Worm (Caenorhabditis elegans) whole organism, L1 larva: ENCODE data around the gene F59D12.3.

ENCODE experiments used
- C04F5.9 ChIP-seq: sonication (generic microtip); optimal IDR thresholded peaks from 2 replicates; lab custom pipeline; 2016; ENCODE audit warnings: missing genetic modification characterization, missing compliant biosample characterization
- C34B4.2 ChIP-seq: sonication (generic microtip); optimal IDR thresholded peaks from 2 replicates; lab custom pipeline; 2017; ENCODE audit warnings: mild to moderate bottlenecking, missing genetic modification characterization, missing compliant biosample characterization
- aha-1 ChIP-seq: fragments of 150-350 bp; optimal IDR thresholded peaks from 2 replicates; lab custom pipeline; 2014; ENCODE audit warnings: missing biosample characterization, missing genetic modification characterization
- alr-1 ChIP-seq: fragments of 200-800 bp; sonication (Bioruptor generic); optimal IDR thresholded peaks from 2 replicates; lab custom pipeline; 2018; ENCODE audit warnings: borderline replicate concordance, mild to moderate bottlenecking, missing genetic modification characterization, missing compliant biosample characterization
- ceh-8 ChIP-seq: fragments of 200-800 bp; sonication (Bioruptor generic); optimal IDR thresholded peaks from 2 replicates; lab custom pipeline; 2018; ENCODE audit warnings: mild to moderate bottlenecking, missing genetic modification characterization, moderate library complexity, missing compliant biosample characterization
- ceh-82 ChIP-seq, 3 experiments: fragments of 150-350 bp in 1 of 3; sonication (generic microtip) in 2 of 3; optimal IDR thresholded peaks; 2 replicates each; lab custom pipeline; 2014 to 2017; ENCODE audit warnings: missing biosample characterization in 3 of 3, missing genetic modification characterization in 3 of 3
- dsc-1 ChIP-seq: sonication (generic microtip); optimal IDR thresholded peaks from 2 replicates; lab custom pipeline; 2016; ENCODE audit warnings: mild to moderate bottlenecking, missing genetic modification characterization, missing compliant biosample characterization
- egl-13 ChIP-seq: sonication (generic microtip); optimal IDR thresholded peaks from 2 replicates; lab custom pipeline; 2016; ENCODE audit warnings: missing genotype, missing genetic modification reagents, missing genetic modification characterization, missing compliant biosample characterization
- elt-2 ChIP-seq: sonication (generic microtip); optimal IDR thresholded peaks from 2 replicates; lab custom pipeline; 2016; ENCODE audit warnings: missing genetic modification characterization, mild to moderate bottlenecking, inconsistent platforms, missing compliant biosample characterization, missing genetic modification reagents
- ets-5 ChIP-seq: fragments of 200-800 bp; sonication (Bioruptor generic); IDR thresholded peaks from 2 replicates; pipeline ENCODE4 v1.3.6; 2022; ENCODE audit warnings: missing genetic modification characterization, missing compliant biosample characterization
- fkh-8 ChIP-seq: sonication (generic microtip); optimal IDR thresholded peaks from 2 replicates; lab custom pipeline; 2016; ENCODE audit warnings: mild to moderate bottlenecking, missing genetic modification characterization, missing compliant biosample characterization
- grh-1 ChIP-seq: fragments of 200-800 bp; sonication (Bioruptor generic); IDR thresholded peaks from 2 replicates; pipeline ENCODE4 v1.3.6; 2022; ENCODE audit warnings: missing genetic modification reagents, missing genetic modification characterization, missing compliant biosample characterization
- hlh-17 ChIP-seq: fragments of 200-800 bp; sonication (Bioruptor generic); optimal IDR thresholded peaks from 2 replicates; lab custom pipeline; 2018; ENCODE audit warnings: missing genetic modification characterization, mild to moderate bottlenecking, missing compliant biosample characterization, moderate library complexity, borderline replicate concordance
- jun-1 ChIP-seq: fragments of 150-350 bp; optimal IDR thresholded peaks from 2 replicates; lab custom pipeline; 2014; ENCODE audit warnings: missing biosample characterization, missing genetic modification reagents, missing genetic modification characterization
- lin-14 ChIP-seq: fragments of 200-800 bp; sonication (Bioruptor generic); optimal IDR thresholded peaks from 2 replicates; lab custom pipeline; 2018; ENCODE audit warnings: mild to moderate bottlenecking, missing genetic modification characterization, moderate library complexity, missing compliant biosample characterization
- lin-39 ChIP-seq: fragments of 150-350 bp; optimal IDR thresholded peaks from 2 replicates; lab custom pipeline; 2014; ENCODE audit warnings: missing biosample characterization, missing genetic modification reagents, missing genetic modification characterization
- lsy-2 ChIP-seq, 2 experiments: fragments of 150-350 bp; optimal IDR thresholded peaks; 2 replicates each; lab custom pipeline; 2014; ENCODE audit warnings: missing biosample characterization in 2 of 2, missing genetic modification characterization in 2 of 2
- mab-9 ChIP-seq: fragments of 200-800 bp; sonication (Bioruptor generic); IDR thresholded peaks from 2 replicates; pipeline ENCODE4 v1.3.6; 2022; ENCODE audit warnings: missing genetic modification reagents, missing genetic modification characterization, missing compliant biosample characterization
- mdl-1 ChIP-seq, 2 experiments: fragments of 150-350 bp; optimal IDR thresholded peaks; 2 replicates each; lab custom pipeline; 2014 to 2017; ENCODE audit warnings: missing biosample characterization in 2 of 2, missing genetic modification characterization in 2 of 2, inconsistent platforms in 1 of 2
- mep-1 ChIP-seq: fragments of 150-350 bp; optimal IDR thresholded peaks from 2 replicates; lab custom pipeline; 2014; ENCODE audit warnings: missing biosample characterization, missing genetic modification characterization
- nhr-19 ChIP-seq: fragments of 200-800 bp; sonication (Bioruptor generic); conservative IDR thresholded peaks from 2 replicates; pipeline ENCODE4 v1.3.6; 2022; ENCODE audit warnings: missing genetic modification characterization, missing compliant biosample characterization
- nhr-20 ChIP-seq: sonication (generic microtip); optimal IDR thresholded peaks from 2 replicates; lab custom pipeline; 2016; ENCODE audit warnings: mild to moderate bottlenecking, missing genetic modification characterization, missing compliant biosample characterization
- nhr-47 ChIP-seq: sonication (generic microtip); optimal IDR thresholded peaks from 2 replicates; lab custom pipeline; 2016; ENCODE audit warnings: mild to moderate bottlenecking, missing genetic modification characterization, moderate library complexity, missing compliant biosample characterization
- nhr-71 ChIP-seq: sonication (generic microtip); optimal IDR thresholded peaks from 2 replicates; lab custom pipeline; 2016; ENCODE audit warnings: mild to moderate bottlenecking, missing genetic modification characterization, moderate library complexity, missing compliant biosample characterization
- nhr-85 ChIP-seq: sonication (generic microtip); peaks from one replicate; lab custom pipeline; 2016; ENCODE audit warnings: missing genetic modification characterization, inconsistent platforms, missing compliant biosample characterization
- rnt-1 ChIP-seq: sonication (generic microtip); optimal IDR thresholded peaks from 2 replicates; lab custom pipeline; 2016; ENCODE audit warnings: mild to moderate bottlenecking, missing genetic modification characterization, moderate library complexity, missing compliant biosample characterization
- snpc-4 ChIP-seq: fragments of 150-350 bp; optimal IDR thresholded peaks from 2 replicates; lab custom pipeline; 2014; ENCODE audit warnings: missing biosample characterization, missing genetic modification characterization
- snu-23 ChIP-seq: sonication (generic microtip); optimal IDR thresholded peaks from 2 replicates; lab custom pipeline; 2016; ENCODE audit warnings: missing genetic modification characterization, missing compliant biosample characterization
- swsn-7 ChIP-seq: sonication (generic microtip); optimal IDR thresholded peaks from 2 replicates; lab custom pipeline; 2016; ENCODE audit warnings: missing genetic modification characterization, missing compliant biosample characterization
- tlp-1 ChIP-seq: fragments of 150-350 bp; optimal IDR thresholded peaks from 2 replicates; lab custom pipeline; 2014; ENCODE audit warnings: missing biosample characterization, missing genetic modification characterization
- unc-30 ChIP-seq: sonication (generic microtip); optimal IDR thresholded peaks from 2 replicates; lab custom pipeline; 2017; ENCODE audit warnings: missing biosample characterization, missing genetic modification characterization
- vab-15 ChIP-seq: sonication (generic microtip); optimal IDR thresholded peaks from 2 replicates; lab custom pipeline; 2017; ENCODE audit warnings: missing genotype, mild to moderate bottlenecking, missing genetic modification characterization, missing compliant biosample characterization

Gene F59D12.3

ce11 chrX:15655623-15656022 is 4.9 kb upstream of the F59D12.3 start (continued):
- TF ChIP-seq rnt-1 (tag; lab: Kevin White, UChicago) (no peak), unc-30 (tag; lab: Kevin White, UChicago) (no peak), ets-5 (GFP tag; lab: Robert Waterston, UW) (no peak), elt-2 (tag; lab: Kevin White, UChicago) (no peak), hlh-17 (GFP tag; lab: Kevin White, UChicago) (no peak)

ce11 chrX:15654969-15655368 is 4.2 kb upstream of the F59D12.3 start:
- TF ChIP-seq C04F5.9 (tag; lab: Kevin White, UChicago) (no peak), ceh-82 (tag; optimal IDR thresholded peaks at IDR 0.05; lab: Kevin White, UChicago) (no peak), mep-1 (tag; lab: Kevin White, UChicago) (no peak), mdl-1 (tag; optimal IDR thresholded peaks at IDR 0.05; lab: Kevin White, UChicago) (no peak)

ce11 chrX:15653196-15653595 is 2.4 kb upstream of the F59D12.3 start:
- TF ChIP-seq lin-14 (peak; percentile 76), nhr-85 (tag; lab: Kevin White, UChicago) (peak; percentile 43), lsy-2 (tag; optimal IDR thresholded peaks at IDR 0.05; lab: Kevin White, UChicago) (peak in 1 of 2 experiments; percentile 3), jun-1 (tag; lab: Kevin White, UChicago) (no peak), ceh-82 (tag; optimal IDR thresholded peaks at IDR 0.05; lab: Kevin White, UChicago) (peak in 1 of 3 experiments; percentile 12), aha-1 (tag; lab: Kevin White, UChicago) (no peak), fkh-8 (tag; lab: Kevin White, UChicago) (peak; percentile 47), dsc-1 (tag; lab: Kevin White, UChicago) (peak; percentile 5), nhr-71 (tag; lab: Kevin White, UChicago) (peak; percentile 7), ceh-8 (peak; percentile 71), mab-9 (GFP tag; lab: Robert Waterston, UW) (peak; percentile 43; the same call in 1 of the 2 replicates), nhr-19 (GFP tag; lab: Robert Waterston, UW) (no peak), tlp-1 (tag; lab: Kevin White, UChicago) (no peak), snu-23 (GFP tag; lab: Kevin White, UChicago) (peak; percentile 2), rnt-1 (tag; lab: Kevin White, UChicago) (no peak), egl-13 (tag; lab: Kevin White, UChicago) (peak; percentile 4)
- TF ChIP-seq, all 84 proteins: peak for 11

- TF ChIP-seq lin-39 (tag; lab: Kevin White, UChicago) (no peak), dsc-1 (tag; lab: Kevin White, UChicago) (no peak), grh-1 (GFP tag; lab: Robert Waterston, UW) (no peak), hlh-17 (GFP tag; lab: Kevin White, UChicago) (peak; percentile 10), egl-13 (tag; lab: Kevin White, UChicago) (no peak), jun-1 (tag; lab: Kevin White, UChicago) (no peak), lsy-2 (tag; optimal IDR thresholded peaks at IDR 0.05; lab: Kevin White, UChicago) (no peak), snpc-4 (tag; lab: Kevin White, UChicago) (peak; percentile 41), alr-1 (no peak)
Measured at ce11 chrX:15650428-15650827, 341 bp downstream of the F59D12.3 start.

- TF ChIP-seq nhr-47: peak; percentile 16
- no peak for TF ChIP-seq vab-15
- TF ChIP-seq ceh-82 (tag; optimal IDR thresholded peaks at IDR 0.05; lab: Kevin White, UChicago): peak in 1 of 3 experiments; percentile 17
- TF ChIP-seq nhr-71 (tag; lab: Kevin White, UChicago): peak; percentile 29
- peak in 1 of 2 experiments; percentile 15 for TF ChIP-seq lsy-2 (tag; optimal IDR thresholded peaks at IDR 0.05; lab: Kevin White, UChicago)
- TF ChIP-seq C34B4.2: no peak
- TF ChIP-seq swsn-7 (tag; lab: Kevin White, UChicago): peak; percentile 14
- TF ChIP-seq lin-14: peak; percentile 44
- peak; percentile 37 for TF ChIP-seq snu-23 (GFP tag; lab: Kevin White, UChicago)
- TF ChIP-seq nhr-20 (tag; lab: Kevin White, UChicago): peak; percentile 11
- TF ChIP-seq, all 84 proteins: peak for 8
Measured at ce11 chrX:15647276-15647675, 3.5 kb downstream of the F59D12.3 start, which contains the start of gene F59D12.5. TSS of gene F59D12.5 (minus strand) at chrX:15647369.
